Worm (Caenorhabditis elegans) whole organism, mixed stage, embryonic: ENCODE results near the gene F21H7.12.

ENCODE experiments used
- M03D4.4 ChIP-seq: sonication (generic microtip); optimal IDR thresholded peaks from 2 replicates; lab custom pipeline; 2017; ENCODE audit warnings: mild to moderate bottlenecking, missing genetic modification characterization, missing compliant biosample characterization
- bed-3 ChIP-seq: fragments of 200-800 bp; sonication (Bioruptor generic); optimal IDR thresholded peaks from 3 replicates; lab custom pipeline; 2018; ENCODE audit warnings: mild to moderate bottlenecking, missing genetic modification characterization, moderate library complexity, missing compliant biosample characterization
- blmp-1 ChIP-seq: fragments of 150-350 bp; optimal IDR thresholded peaks from 2 replicates; lab custom pipeline; 2014; ENCODE audit warnings: missing biosample characterization, missing genetic modification characterization
- ceh-39 ChIP-seq: fragments of 150-350 bp; optimal IDR thresholded peaks from 2 replicates; lab custom pipeline; 2014; ENCODE audit warnings: missing biosample characterization, missing genetic modification characterization
- ceh-43 ChIP-seq: fragments of 200-800 bp; sonication (Bioruptor generic); optimal IDR thresholded peaks from 2 replicates; lab custom pipeline; 2018; ENCODE audit warnings: mild to moderate bottlenecking, missing genetic modification characterization, moderate library complexity, missing compliant biosample characterization
- ceh-83 ChIP-seq: fragments of 200-800 bp; sonication (Bioruptor generic); optimal IDR thresholded peaks from 2 replicates; lab custom pipeline; 2018; ENCODE audit warnings: mild to moderate bottlenecking, missing genetic modification characterization, missing compliant biosample characterization
- drap-1 ChIP-seq: fragments of 200-800 bp; sonication (Bioruptor generic); optimal IDR thresholded peaks from 3 replicates; lab custom pipeline; 2018; ENCODE audit warnings: mild to moderate bottlenecking, missing genetic modification characterization, missing compliant biosample characterization
- elt-1 ChIP-seq: sonication (generic microtip); optimal IDR thresholded peaks from 2 replicates; lab custom pipeline; 2017; ENCODE audit warnings: missing genetic modification characterization, mild to moderate bottlenecking, missing compliant biosample characterization, antibody characterized with exemption, moderate library complexity, borderline replicate concordance; ENCODE audit not compliant: insufficient read depth
- flh-1 ChIP-seq: fragments of 200-800 bp; sonication (Bioruptor generic); optimal IDR thresholded peaks from 2 replicates; lab custom pipeline; 2018; ENCODE audit warnings: mild to moderate bottlenecking, missing genetic modification characterization, moderate library complexity, missing compliant biosample characterization
- ham-2 ChIP-seq: fragments of 200-800 bp; sonication (Bioruptor generic); optimal IDR thresholded peaks from 2 replicates; lab custom pipeline; 2018; ENCODE audit warnings: mild to moderate bottlenecking, missing genetic modification characterization, missing compliant biosample characterization
- hlh-1 ChIP-seq: fragments of 150-350 bp; optimal IDR thresholded peaks from 2 replicates; lab custom pipeline; 2014; ENCODE audit warnings: missing biosample characterization, missing genetic modification reagents, missing genetic modification characterization
- lin-13 ChIP-seq: fragments of 150-350 bp; optimal IDR thresholded peaks from 2 replicates; lab custom pipeline; 2014; ENCODE audit warnings: missing biosample characterization, missing genetic modification characterization
- lin-32 ChIP-seq: fragments of 200-800 bp; sonication (Bioruptor generic); optimal IDR thresholded peaks from 2 replicates; lab custom pipeline; 2018; ENCODE audit warnings: mild to moderate bottlenecking, missing genetic modification characterization, missing compliant biosample characterization
- lsy-2 ChIP-seq: fragments of 150-350 bp; optimal IDR thresholded peaks from 2 replicates; lab custom pipeline; 2014; ENCODE audit warnings: missing biosample characterization, missing genetic modification characterization
- mab-5 ChIP-seq: fragments of 150-350 bp; optimal IDR thresholded peaks from 2 replicates; lab custom pipeline; 2014; ENCODE audit warnings: missing biosample characterization, missing genetic modification characterization
- mep-1 ChIP-seq: fragments of 150-350 bp; optimal IDR thresholded peaks from 2 replicates; lab custom pipeline; 2017; ENCODE audit warnings: missing biosample characterization, missing genetic modification reagents, missing genetic modification characterization, inconsistent platforms
- mls-2 ChIP-seq: sonication (generic microtip); optimal IDR thresholded peaks from 2 replicates; lab custom pipeline; 2016; ENCODE audit warnings: mild to moderate bottlenecking, missing genetic modification characterization, moderate library complexity, missing compliant biosample characterization
- nhr-12 ChIP-seq: fragments of 150-350 bp; optimal IDR thresholded peaks from 2 replicates; lab custom pipeline; 2014; ENCODE audit warnings: missing biosample characterization, missing genetic modification characterization
- nhr-2 ChIP-seq: fragments of 150-350 bp; optimal IDR thresholded peaks from 2 replicates; lab custom pipeline; 2014; ENCODE audit warnings: missing biosample characterization, missing genetic modification characterization
- nhr-28 ChIP-seq: fragments of 150-350 bp; optimal IDR thresholded peaks from 2 replicates; lab custom pipeline; 2014; ENCODE audit warnings: missing biosample characterization, missing genetic modification characterization
- nhr-76 ChIP-seq: sonication (generic microtip); optimal IDR thresholded peaks from 2 replicates; lab custom pipeline; 2017; ENCODE audit warnings: missing biosample characterization, missing genetic modification characterization
- pha-4 ChIP-seq: fragments of 150-350 bp; optimal IDR thresholded peaks from 2 replicates; lab custom pipeline; 2018; ENCODE audit warnings: missing biosample characterization, missing genetic modification reagents, missing genetic modification characterization
- sem-2 ChIP-seq: fragments of 200-800 bp; sonication (Bioruptor generic); optimal IDR thresholded peaks from 2 replicates; lab custom pipeline; 2018; ENCODE audit warnings: mild to moderate bottlenecking, missing genetic modification characterization, missing compliant biosample characterization
- snpc-4 ChIP-seq: fragments of 150-350 bp; optimal IDR thresholded peaks from 2 replicates; lab custom pipeline; 2014; ENCODE audit warnings: missing biosample characterization, missing genetic modification characterization
- sptf-1 ChIP-seq: sonication (generic microtip); optimal IDR thresholded peaks from 2 replicates; lab custom pipeline; 2017; ENCODE audit warnings: mild to moderate bottlenecking, missing genetic modification characterization, moderate library complexity, missing compliant biosample characterization
- tbx-8 ChIP-seq: fragments of 200-800 bp; sonication (Bioruptor generic); optimal IDR thresholded peaks from 2 replicates; lab custom pipeline; 2018; ENCODE audit warnings: mild to moderate bottlenecking, missing genetic modification characterization, moderate library complexity, missing compliant biosample characterization
- unc-120 ChIP-seq: sonication (generic microtip); optimal IDR thresholded peaks from 2 replicates; lab custom pipeline; 2017; ENCODE audit warnings: missing genetic modification characterization, missing compliant biosample characterization; ENCODE audit not compliant: poor library complexity, severe bottlenecking
- unc-39 ChIP-seq: fragments of 150-350 bp; optimal IDR thresholded peaks from 2 replicates; lab custom pipeline; 2014; ENCODE audit warnings: missing biosample characterization, missing genetic modification characterization
- unc-62 ChIP-seq: fragments of 150-350 bp; optimal IDR thresholded peaks from 2 replicates; lab custom pipeline; 2014; ENCODE audit warnings: missing biosample characterization, missing genetic modification reagents, missing genetic modification characterization
- zip-8 ChIP-seq: fragments of 150-350 bp; optimal IDR thresholded peaks from 2 replicates; lab custom pipeline; 2014; ENCODE audit warnings: missing biosample characterization, missing genetic modification characterization
- ztf-11 ChIP-seq: fragments of 150-350 bp; optimal IDR thresholded peaks from 2 replicates; lab custom pipeline; 2014; ENCODE audit warnings: missing biosample characterization, missing genetic modification characterization

Gene F21H7.12

ce11 chrV:16229896-16230295 is at the start of gene F21H7.12, which contains the start of gene F21H7.2:
Gene F21H7.12 (plus strand): TSS chrV:16230165.
Gene F21H7.2 (minus strand): TSS chrV:16229996.
- no peak for TF ChIP-seq unc-62
- no peak for TF ChIP-seq zip-8 (tag; lab: Kevin White, UChicago)
- TF ChIP-seq drap-1 (GFP tag; lab: Kevin White, UChicago) = no peak
- TF ChIP-seq sptf-1 (tag; lab: Kevin White, UChicago) = no peak
- TF ChIP-seq mep-1 (tag; lab: Kevin White, UChicago) = no peak
- TF ChIP-seq nhr-76 (tag; lab: Kevin White, UChicago) = no peak
- TF ChIP-seq, all 35 proteins: peak for 0

- TF ChIP-seq mab-5 (no peak), nhr-12 (tag; lab: Kevin White, UChicago) (no peak)
Observed at ce11 chrV:16180350-16180749, 49.6 kb upstream of the F21H7.12 start, which contains the start of gene str-106. Gene str-106 (plus strand): TSS chrV:16180650.

- TF ChIP-seq mls-2 (tag; lab: Kevin White, UChicago) (no peak), lin-32 (GFP tag; lab: Kevin White, UChicago) (no peak), mep-1 (tag; lab: Kevin White, UChicago) (no peak), ztf-11 (tag; lab: Kevin White, UChicago) (no peak), zip-8 (tag; lab: Kevin White, UChicago) (no peak), elt-1 (no peak), pha-4 (tag; lab: Kevin White, UChicago) (no peak), nhr-76 (tag; lab: Kevin White, UChicago) (no peak), sem-2 (GFP tag; lab: Kevin White, UChicago) (no peak), ceh-39 (tag; lab: Kevin White, UChicago) (no peak), nhr-2 (tag; lab: Kevin White, UChicago) (no peak), tbx-8 (GFP tag; lab: Kevin White, UChicago) (no peak), snpc-4 (tag; lab: Kevin White, UChicago) (no peak), unc-120 (tag; lab: Kevin White, UChicago) (no peak), flh-1 (GFP tag; lab: Kevin White, UChicago) (no peak), ceh-83 (GFP tag; lab: Kevin White, UChicago) (no peak), blmp-1 (no peak), lsy-2 (tag; lab: Kevin White, UChicago) (no peak), lin-13 (tag; lab: Kevin White, UChicago) (no peak), hlh-1 (tag; lab: Kevin White, UChicago) (no peak)
Observed at ce11 chrV:16182110-16182509, 47.9 kb upstream of the F21H7.12 start, which contains the start of gene srz-13. Gene srz-13 (plus strand): TSS chrV:16182410.

- TF ChIP-seq tbx-8 (GFP tag; lab: Kevin White, UChicago) (no peak), ceh-83 (GFP tag; lab: Kevin White, UChicago) (no peak), unc-120 (tag; lab: Kevin White, UChicago) (no peak), ceh-39 (tag; lab: Kevin White, UChicago) (no peak), M03D4.4 (tag; lab: Kevin White, UChicago) (no peak), nhr-28 (tag; lab: Kevin White, UChicago) (no peak), nhr-76 (tag; lab: Kevin White, UChicago) (no peak), lsy-2 (tag; lab: Kevin White, UChicago) (no peak), ham-2 (GFP tag; lab: Kevin White, UChicago) (no peak), mls-2 (tag; lab: Kevin White, UChicago) (no peak), lin-13 (tag; lab: Kevin White, UChicago) (no peak), mab-5 (no peak)
Observed at ce11 chrV:16182918-16183317, 47.0 kb upstream of the F21H7.12 start, which contains the start of gene srh-277. Gene srh-277 (plus strand): TSS chrV:16183218.

ce11 chrV:16183357-16183756 is 46.6 kb upstream of the F21H7.12 start, which contains the start of gene srz-14:
Gene srz-14 (plus strand): TSS chrV:16183657.
- no peak for TF ChIP-seq tbx-8 (GFP tag; lab: Kevin White, UChicago)
- TF ChIP-seq lsy-2 (tag; lab: Kevin White, UChicago) = no peak
- TF ChIP-seq nhr-76 (tag; lab: Kevin White, UChicago) = no peak
- TF ChIP-seq ceh-83 (GFP tag; lab: Kevin White, UChicago) = no peak
- no peak for TF ChIP-seq unc-39 (tag; lab: Kevin White, UChicago)
- no peak for TF ChIP-seq bed-3 (GFP tag; lab: Kevin White, UChicago)
- TF ChIP-seq pha-4 (tag; lab: Kevin White, UChicago) = no peak
- no peak for TF ChIP-seq mls-2 (tag; lab: Kevin White, UChicago)
- TF ChIP-seq ceh-43 (GFP tag; lab: Kevin White, UChicago) = no peak
- no peak for TF ChIP-seq ham-2 (GFP tag; lab: Kevin White, UChicago)
